Fruit fly (Drosophila melanogaster) whole organism, embryonic: ENCODE measurements around the gene CG15279.
"Not testable (repeated sequence)": the region's sequence is repeated elsewhere in the genome, so short reads cannot be mapped to it uniquely, and the experiment has no call there.

Experiments used
- Ada2b ChIP-seq: fragments of 200-800 bp; sonication (Bioruptor generic); IDR thresholded peaks from 2 replicates; pipeline ENCODE4 v1.3.6; 2022; ENCODE audit warnings: missing biosample characterization, missing genetic modification characterization
- CG11398 ChIP-seq: fragments of 200-800 bp; sonication (Bioruptor generic); optimal IDR thresholded peaks from 2 replicates; lab custom pipeline; 2016; ENCODE audit warnings: missing biosample characterization, missing genetic modification characterization
- CG11456 ChIP-seq: fragments of 200-800 bp; sonication (Bioruptor generic); IDR thresholded peaks from 3 replicates; pipeline ENCODE4 v1.3.6; 2022; ENCODE audit warnings: missing biosample characterization, missing genetic modification characterization
- CG11504 ChIP-seq: fragments of 200-800 bp; sonication (Bioruptor generic); optimal IDR thresholded peaks from 3 replicates; lab custom pipeline; 2019; ENCODE audit warnings: missing biosample characterization, mild to moderate bottlenecking, missing genetic modification characterization, moderate library complexity
- CG11560 ChIP-seq: fragments of 200-800 bp; sonication (Bioruptor generic); IDR thresholded peaks from 3 replicates; pipeline ENCODE4 v1.3.6; 2022; ENCODE audit warnings: missing biosample characterization, missing genetic modification characterization
- CG13296 ChIP-seq: fragments of 200-800 bp; sonication (Bioruptor generic); optimal IDR thresholded peaks from 3 replicates; lab custom pipeline; 2018; ENCODE audit warnings: missing biosample characterization, mild to moderate bottlenecking, missing genetic modification characterization
- CG14667 ChIP-seq: fragments of 200-800 bp; sonication (Bioruptor generic); IDR thresholded peaks from 2 replicates; pipeline ENCODE4 v1.3.6; 2022; ENCODE audit warnings: missing biosample characterization, missing genetic modification characterization
- CG15514 ChIP-seq: fragments of 200-800 bp; sonication (Bioruptor generic); optimal IDR thresholded peaks from 3 replicates; lab custom pipeline; 2017; ENCODE audit warnings: missing biosample characterization, missing genetic modification characterization, mild to moderate bottlenecking, moderate library complexity, missing genetic modification reagents
- CG4730 ChIP-seq: fragments of 200-800 bp; sonication (Bioruptor generic); IDR thresholded peaks from 2 replicates; pipeline ENCODE4 v1.3.6; 2022; ENCODE audit warnings: missing biosample characterization, missing genetic modification characterization
- Dfd ChIP-seq, 2 experiments: fragments of >200 bp; optimal IDR thresholded peaks; 2 replicates each; lab custom pipeline; 2017; ENCODE audit warnings: missing biosample characterization in 2 of 2, missing genetic modification characterization in 2 of 2
- Eip74EF ChIP-seq, 2 experiments: fragments of 200-800 bp in 1 of 2; fragments of >200 bp in 1 of 2; sonication (Bioruptor generic) in 1 of 2; optimal IDR thresholded peaks; 2 replicates each; lab custom pipeline; 2017 to 2019; ENCODE audit warnings: missing biosample characterization in 2 of 2, missing genetic modification characterization in 2 of 2, mild to moderate bottlenecking in 1 of 2, moderate library complexity in 1 of 2
- Fer3 ChIP-seq: fragments of 200-800 bp; sonication (Bioruptor generic); optimal IDR thresholded peaks from 2 replicates; lab custom pipeline; 2018; ENCODE audit warnings: missing biosample characterization, mild to moderate bottlenecking, missing genetic modification characterization, moderate library complexity
- Gug ChIP-seq: fragments of 200-800 bp; sonication (Bioruptor generic); IDR thresholded peaks from 4 replicates; pipeline ENCODE4 v1.3.6; 2022; ENCODE audit warnings: missing biosample characterization, missing genetic modification characterization
- Hmr ChIP-seq: fragments of 200-800 bp; sonication (Bioruptor generic); optimal IDR thresholded peaks from 3 replicates; lab custom pipeline; 2017; ENCODE audit warnings: mild to moderate bottlenecking, missing biosample characterization, missing genetic modification reagents, missing genetic modification characterization
- Jarid2 ChIP-seq: fragments of 200-800 bp; sonication (Bioruptor generic); optimal IDR thresholded peaks from 3 replicates; lab custom pipeline; 2017; ENCODE audit warnings: mild to moderate bottlenecking, missing biosample characterization, missing genetic modification reagents, missing genetic modification characterization
- Kr ChIP-seq: fragments of 200-800 bp; sonication (Bioruptor generic); optimal IDR thresholded peaks from 2 replicates; lab custom pipeline; 2017; ENCODE audit warnings: missing biosample characterization, mild to moderate bottlenecking, missing genetic modification characterization
- Lim3 ChIP-seq: fragments of 200-800 bp; sonication (Bioruptor generic); IDR thresholded peaks from 2 replicates; pipeline ENCODE4 v1.3.6; 2022; ENCODE audit warnings: missing biosample characterization, missing genetic modification characterization
- MESR4 ChIP-seq: fragments of 200-800 bp; sonication (Bioruptor generic); optimal IDR thresholded peaks from 2 replicates; lab custom pipeline; 2018; ENCODE audit warnings: missing biosample characterization, mild to moderate bottlenecking, missing genetic modification characterization, moderate library complexity
- NC2β ChIP-seq: fragments of 200-800 bp; sonication (Bioruptor generic); optimal IDR thresholded peaks from 2 replicates; lab custom pipeline; 2016; ENCODE audit warnings: missing biosample characterization, missing genetic modification characterization
- Nf-YC ChIP-seq: fragments of 200-800 bp; optimal IDR thresholded peaks from 3 replicates; lab custom pipeline; 2019; ENCODE audit warnings: missing biosample characterization, mild to moderate bottlenecking, missing genetic modification characterization, moderate library complexity
- Oli ChIP-seq: fragments of 200-800 bp; sonication (Bioruptor generic); optimal IDR thresholded peaks from 2 replicates; lab custom pipeline; 2018; ENCODE audit warnings: missing biosample characterization, mild to moderate bottlenecking, missing genetic modification characterization, moderate library complexity
- Sry-β ChIP-seq: fragments of 200-800 bp; sonication (Bioruptor generic); optimal IDR thresholded peaks from 2 replicates; lab custom pipeline; 2018; ENCODE audit warnings: missing biosample characterization, mild to moderate bottlenecking, missing genetic modification characterization, moderate library complexity
- Ssrp ChIP-seq: fragments of 200-800 bp; sonication (Bioruptor generic); optimal IDR thresholded peaks from 2 replicates; lab custom pipeline; 2018; ENCODE audit warnings: missing biosample characterization, mild to moderate bottlenecking, missing genetic modification characterization, moderate library complexity
- Vsx1 ChIP-seq: fragments of 200-800 bp; sonication (Bioruptor generic); optimal IDR thresholded peaks from 2 replicates; lab custom pipeline; 2017; ENCODE audit warnings: missing biosample characterization, mild to moderate bottlenecking, missing genetic modification characterization, missing genetic modification reagents
- bigmax ChIP-seq: fragments of 200-800 bp; sonication (Bioruptor generic); optimal IDR thresholded peaks from 2 replicates; lab custom pipeline; 2018; ENCODE audit warnings: missing biosample characterization, mild to moderate bottlenecking, missing genetic modification characterization
- ci ChIP-seq: fragments of 200-800 bp; sonication (Bioruptor generic); IDR thresholded peaks from 3 replicates; pipeline ENCODE4 v1.3.6; 2022; ENCODE audit warnings: missing biosample characterization, missing genetic modification characterization
- dmrt99B ChIP-seq: fragments of 200-800 bp; sonication (Bioruptor generic); optimal IDR thresholded peaks from 2 replicates; lab custom pipeline; 2018; ENCODE audit warnings: missing biosample characterization, mild to moderate bottlenecking, missing genetic modification characterization, moderate library complexity
- dysf ChIP-seq: fragments of 200-800 bp; sonication (Bioruptor generic); IDR thresholded peaks from 3 replicates; pipeline ENCODE4 v1.3.6; 2022; ENCODE audit warnings: missing biosample characterization, missing genetic modification characterization
- ems ChIP-seq: fragments of 200-800 bp; sonication (Bioruptor generic); optimal IDR thresholded peaks from 3 replicates; lab custom pipeline; 2016; ENCODE audit warnings: missing biosample characterization, missing genetic modification characterization
- her ChIP-seq: fragments of 200-800 bp; sonication (Bioruptor generic); optimal IDR thresholded peaks from 2 replicates; lab custom pipeline; 2016; ENCODE audit warnings: missing biosample characterization, missing genetic modification characterization
- ken ChIP-seq: fragments of 200-800 bp; sonication (Bioruptor generic); IDR thresholded peaks from 3 replicates; pipeline ENCODE4 v1.3.6; 2022; ENCODE audit warnings: missing biosample characterization, missing genetic modification characterization
- knrl ChIP-seq: fragments of 200-800 bp; sonication (Bioruptor generic); IDR thresholded peaks from 3 replicates; pipeline ENCODE4 v1.3.6; 2022; ENCODE audit warnings: missing biosample characterization, missing genetic modification characterization; ENCODE audit not compliant: partially characterized antibody
- lab ChIP-seq: fragments of 200-800 bp; sonication (Bioruptor generic); optimal IDR thresholded peaks from 3 replicates; lab custom pipeline; 2017; ENCODE audit warnings: missing biosample characterization, missing genetic modification characterization, mild to moderate bottlenecking, moderate library complexity, missing genetic modification reagents
- mld ChIP-seq: fragments of 200-800 bp; sonication (Bioruptor generic); IDR thresholded peaks from 3 replicates; pipeline ENCODE4 v1.3.6; 2022; ENCODE audit warnings: missing biosample characterization, missing genetic modification characterization; ENCODE audit not compliant: partially characterized antibody
- prd ChIP-seq, 3 experiments: fragments of >200 bp in 2 of 3; fragments of 200-800 bp in 1 of 3; sonication (Bioruptor generic) in 1 of 3; optimal IDR thresholded peaks in 2 of 3; IDR thresholded peaks in 1 of 3; 2 replicates in 2 of 3; 3 replicates in 1 of 3; pipeline versions ENCODE4 v1.3.6 to Lab custom; 2017 to 2022; ENCODE audit warnings: missing biosample characterization in 1 of 3, missing genetic modification characterization in 1 of 3
- pzg ChIP-seq: fragments of 200-800 bp; sonication (Bioruptor generic); optimal IDR thresholded peaks from 3 replicates; lab custom pipeline; 2018; ENCODE audit warnings: missing biosample characterization, mild to moderate bottlenecking, missing genetic modification characterization, moderate library complexity
- tgo ChIP-seq: fragments of 200-800 bp; sonication (Bioruptor generic); IDR thresholded peaks from 3 replicates; pipeline ENCODE4 v1.3.6; 2022; ENCODE audit warnings: missing biosample characterization, missing genetic modification characterization
- tio ChIP-seq: fragments of 200-800 bp; sonication (Bioruptor generic); optimal IDR thresholded peaks from 2 replicates; lab custom pipeline; 2017; ENCODE audit warnings: missing biosample characterization, missing genetic modification characterization, inconsistent platforms
- vfl ChIP-seq: fragments of 200-800 bp; sonication (Bioruptor generic); optimal IDR thresholded peaks from 2 replicates; lab custom pipeline; 2016; ENCODE audit warnings: missing biosample characterization, missing genetic modification characterization

Gene CG15279

dm6 chr2L:14887530-14887929 lies 36.0 kb upstream of the CG15279 start (continued):
- TF ChIP-seq dmrt99B (tag; lab: Kevin White, UChicago) (peak; percentile 44), Fer3 (tag; lab: Kevin White, UChicago) (peak; percentile 36), Ssrp (tag; lab: Kevin White, UChicago) (no peak), CG15514 (GFP tag; lab: Kevin White, UChicago) (peak; percentile 7), lab (GFP tag; lab: Kevin White, UChicago) (peak; percentile 57), bigmax (GFP tag; lab: Kevin White, UChicago) (no peak), CG13296 (peak; percentile 24), Dfd (GFP tag; optimal IDR thresholded peaks at IDR 0.05; lab: Kevin White, UChicago) (no peak), tgo (peak; percentile 22; the same call in 1 of the 3 replicates), prd (optimal IDR thresholded peaks at IDR 0.05; lab: Kevin White, UChicago) (no peak), prd (GFP tag; IDR thresholded peaks at IDR 0.05; lab: Robert Waterston, UW) (0 out of 3 replicates have a peak, but pooled peaks have one; percentile 9), Ada2b (peak; percentile 35; the same call in 1 of the 2 replicates), dysf (GFP tag; lab: Robert Waterston, UW) (0 out of 3 replicates have a peak, but pooled peaks have one; percentile 65), CG11504 (tag; lab: Kevin White, UChicago) (peak; percentile 14), Hmr (GFP tag; lab: Kevin White, UChicago) (peak; percentile 43), ems (no peak)

DNA sequence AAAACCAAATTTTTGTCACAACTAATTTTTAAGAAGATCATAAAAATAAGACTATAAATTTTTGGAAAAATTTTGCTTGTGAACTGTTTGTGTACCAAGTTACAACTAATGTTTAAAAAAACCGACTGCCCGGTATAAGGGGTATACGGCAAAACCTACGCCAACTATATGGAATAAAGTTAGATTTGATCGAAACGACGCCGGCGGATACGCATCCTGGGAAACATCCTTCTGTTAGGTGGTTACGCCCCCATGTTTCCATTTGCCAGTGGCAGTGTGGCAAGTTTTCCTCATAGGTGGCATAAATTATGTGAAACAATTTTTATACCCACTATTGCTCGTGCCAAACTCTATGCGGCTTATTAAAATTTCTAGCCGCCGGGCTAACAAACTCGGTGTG lies 32.1 kb upstream of the CG15279 start, which contains the start of gene ProtB:
Gene ProtB (minus strand): TSS at position 101 of the 400 bp plus-strand sequence.
- not testable (repeated sequence) for TF ChIP-seq CG11504 (tag; lab: Kevin White, UChicago); CG4730 (GFP tag; lab: Robert Waterston, UW); Jarid2 (GFP tag; lab: Kevin White, UChicago)

dm6 chr2L:14881552-14881951 lies 30.0 kb upstream of the CG15279 start, which contains the start of gene ProtA:
Gene ProtA (minus strand): TSS chr2L:14881652.
- TF ChIP-seq knrl (GFP tag; lab: Robert Waterston, UW); tio (GFP tag; lab: Kevin White, UChicago); Gug (GFP tag; lab: Robert Waterston, UW): not testable (repeated sequence)

DNA sequence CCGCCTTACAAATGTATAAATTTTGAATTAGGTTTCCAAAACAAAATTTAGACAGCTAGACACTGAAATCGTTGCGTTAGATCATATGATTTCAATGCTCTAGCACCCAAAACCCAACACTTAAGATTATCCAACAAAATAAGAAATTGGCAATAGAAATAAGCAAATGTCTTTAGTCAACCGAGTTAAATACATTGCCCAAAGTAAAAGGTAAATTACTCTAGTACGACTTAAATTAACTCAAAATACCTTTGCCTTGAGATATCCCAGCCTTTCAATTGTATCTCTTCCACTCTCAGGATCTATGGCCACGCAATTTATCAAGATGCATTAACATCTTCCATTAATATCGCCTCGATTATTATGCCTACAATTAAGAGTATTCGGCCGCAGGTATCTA lies 24.7 kb upstream of the CG15279 start, which contains the start of gene CG15278:
Gene CG15278 (minus strand): TSS at position 101 of the 400 bp plus-strand sequence.
- TF ChIP-seq Sry-β (GFP tag; lab: Kevin White, UChicago) (no peak), CG11560 (tag; lab: Robert Waterston, UW) (no peak), CG11456 (GFP tag; lab: Robert Waterston, UW) (no peak), Oli (tag; lab: Kevin White, UChicago) (no peak), ci (GFP tag; lab: Robert Waterston, UW) (no peak), vfl (GFP tag; lab: Kevin White, UChicago) (no peak), mld (GFP tag; lab: Robert Waterston, UW) (no peak), ken (no peak), CG11398 (GFP tag; lab: Kevin White, UChicago) (no peak), Kr (GFP tag; lab: Kevin White, UChicago) (no peak), Vsx1 (GFP tag; lab: Kevin White, UChicago) (no peak), pzg (GFP tag; lab: Kevin White, UChicago) (no peak), CG14667 (GFP tag; lab: Robert Waterston, UW) (no peak), Lim3 (GFP tag; lab: Robert Waterston, UW) (no peak), NC2β (no peak), Eip74EF (GFP tag; optimal IDR thresholded peaks at IDR 0.05; lab: Kevin White, UChicago) (no peak), MESR4 (no peak), her (no peak), Nf-YC (no peak)
